Worm (Caenorhabditis elegans) whole organism, L4/young adult: ENCODE results near the gene wbp-2.

ENCODE experiments used
- W03F9.2 ChIP-seq: fragments of 150-350 bp; optimal IDR thresholded peaks from 2 replicates; lab custom pipeline; 2014; ENCODE audit warnings: missing biosample characterization, missing genetic modification characterization
- dao-5 ChIP-seq: sonication (generic microtip); optimal IDR thresholded peaks from 2 replicates; lab custom pipeline; 2016; ENCODE audit warnings: missing genotype, missing genetic modification characterization, moderate library complexity, missing compliant biosample characterization
- him-1 ChIP-seq: sonication (generic microtip); optimal IDR thresholded peaks from 2 replicates; lab custom pipeline; 2016; ENCODE audit warnings: missing genotype, missing genetic modification reagents, missing genetic modification characterization, missing compliant biosample characterization

Gene wbp-2

DNA sequence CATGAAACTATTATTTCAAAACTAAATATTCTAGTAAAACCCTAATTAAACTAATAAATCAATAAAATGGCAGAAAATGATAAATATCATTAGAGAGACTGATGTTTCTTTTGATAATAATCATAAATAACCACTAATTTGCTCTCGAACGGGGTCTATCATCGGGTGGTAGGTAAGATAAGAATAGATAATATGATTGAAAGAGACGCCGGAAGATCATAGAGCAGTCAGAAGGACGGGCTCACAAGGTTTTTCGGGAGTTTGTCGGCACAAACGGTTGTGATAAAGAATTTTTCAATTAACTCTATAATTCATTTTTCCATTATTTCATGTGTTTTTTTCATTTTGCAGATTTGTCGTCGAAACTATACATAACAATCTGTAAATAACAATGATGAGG, 28.5 kb upstream of the wbp-2 start:
- TF ChIP-seq him-1 (tag; lab: Kevin White, UChicago) = no peak
- TF ChIP-seq dao-5 (tag; lab: Kevin White, UChicago) = no peak
- TF ChIP-seq W03F9.2 (tag; lab: Kevin White, UChicago) = no peak

DNA sequence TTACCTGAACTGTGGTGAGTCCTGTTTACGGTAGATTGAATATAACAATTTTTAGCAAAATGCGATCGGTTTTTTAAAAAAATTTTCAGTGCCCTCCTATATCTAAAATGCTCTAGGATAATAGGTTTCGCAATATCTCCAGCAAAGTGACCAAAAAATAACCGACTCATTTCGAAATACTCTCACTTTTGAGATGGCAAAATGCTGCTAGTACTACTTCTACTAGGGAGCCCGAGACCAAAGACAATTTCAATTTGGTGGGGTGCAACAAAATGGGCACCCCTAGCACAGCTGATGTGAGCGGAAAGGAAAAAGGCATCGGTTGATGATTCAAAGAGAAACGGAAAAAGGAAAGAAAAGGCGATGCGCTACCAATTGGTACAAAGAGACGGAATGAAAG, 26.0 kb upstream of the wbp-2 start:
- no peak for TF ChIP-seq dao-5 (tag; lab: Kevin White, UChicago)
- TF ChIP-seq him-1 (tag; lab: Kevin White, UChicago) = no peak
- TF ChIP-seq W03F9.2 (tag; lab: Kevin White, UChicago) = no peak

DNA sequence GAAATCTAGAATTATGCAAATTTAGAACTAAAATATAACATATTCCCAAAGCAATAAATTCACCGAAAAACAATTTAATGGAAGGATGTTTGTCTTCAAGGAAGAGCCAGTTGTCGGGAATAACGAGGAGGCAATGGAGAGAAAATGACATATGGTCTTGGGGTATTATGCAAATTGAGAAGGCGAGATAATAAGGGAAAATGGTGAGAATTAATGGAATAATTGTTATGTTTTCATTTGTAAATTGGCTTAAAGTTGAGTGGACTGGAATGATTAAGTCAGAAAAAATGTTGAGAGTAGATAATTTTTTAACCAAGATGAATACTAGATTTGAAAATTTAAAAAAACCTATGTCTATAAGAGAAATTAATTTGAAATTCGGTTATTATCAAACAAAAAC, 24.7 kb upstream of the wbp-2 start:
- no peak for TF ChIP-seq dao-5 (tag; lab: Kevin White, UChicago)
- TF ChIP-seq W03F9.2 (tag; lab: Kevin White, UChicago) = no peak
- TF ChIP-seq him-1 (tag; lab: Kevin White, UChicago) = no peak

DNA sequence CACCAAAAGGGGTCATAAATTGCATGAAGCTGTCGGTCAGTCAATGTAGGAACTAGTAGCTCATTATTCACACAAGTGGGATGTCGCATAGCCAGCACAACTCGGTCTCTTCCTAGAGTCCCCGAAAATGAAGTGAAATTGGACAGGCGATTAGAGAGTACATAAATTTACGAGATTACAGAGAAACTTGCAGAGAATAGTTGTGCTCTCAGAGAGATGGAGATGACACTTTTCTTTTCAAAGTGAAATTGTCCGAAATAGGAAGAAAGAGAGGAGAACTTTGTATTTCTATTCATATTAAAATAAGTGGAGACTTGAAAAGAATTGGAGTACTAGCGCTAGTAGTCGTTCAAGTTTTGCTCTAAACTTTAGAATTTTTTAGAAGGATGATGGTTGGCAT, 24.0 kb upstream of the wbp-2 start:
- no peak for TF ChIP-seq W03F9.2 (tag; lab: Kevin White, UChicago)
- TF ChIP-seq him-1 (tag; lab: Kevin White, UChicago) = no peak
- no peak for TF ChIP-seq dao-5 (tag; lab: Kevin White, UChicago)

DNA sequence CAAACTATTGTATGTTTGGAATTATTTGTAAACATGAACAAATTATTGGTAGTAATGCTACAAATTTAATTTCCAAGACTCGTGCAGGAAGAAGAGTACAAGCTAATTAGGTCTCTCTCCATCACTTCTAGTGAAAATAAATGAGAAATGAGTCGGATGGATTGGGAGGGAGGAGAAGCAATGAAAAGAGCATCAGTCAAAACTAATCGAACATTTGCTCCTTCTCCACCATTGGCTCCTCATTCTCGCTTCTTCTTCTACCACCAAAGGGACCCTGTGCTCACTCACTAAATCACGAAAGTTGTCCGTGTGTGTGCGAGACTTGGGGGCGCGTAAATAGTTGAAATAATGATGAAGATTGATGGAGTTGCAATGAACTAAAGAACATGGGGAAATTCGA, 22.7 kb upstream of the wbp-2 start:
- no peak for TF ChIP-seq dao-5 (tag; lab: Kevin White, UChicago)
- TF ChIP-seq him-1 (tag; lab: Kevin White, UChicago) = no peak
- TF ChIP-seq W03F9.2 (tag; lab: Kevin White, UChicago) = no peak

DNA sequence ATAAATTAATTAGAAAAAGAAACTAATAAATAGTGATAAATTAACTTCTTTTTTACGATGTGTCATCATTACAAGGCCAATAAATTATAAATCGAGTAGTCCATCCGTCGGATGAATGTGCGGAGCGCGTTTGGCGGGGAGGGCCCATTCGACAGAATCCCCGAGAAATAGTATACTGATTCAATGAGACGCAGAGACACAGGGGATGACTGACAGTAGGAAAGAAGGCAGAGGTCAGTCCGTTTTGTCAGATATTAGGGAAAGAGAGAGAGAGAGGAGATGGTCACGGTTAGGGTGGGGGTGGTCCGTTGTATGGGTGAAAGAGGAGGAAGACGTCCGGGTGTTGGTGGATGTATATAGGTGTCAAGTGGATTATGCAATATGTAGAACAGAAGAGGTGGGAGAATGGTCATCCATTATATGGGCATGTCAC, 20.9 kb upstream of the wbp-2 start:
- TF ChIP-seq dao-5 (tag; lab: Kevin White, UChicago) (no peak), him-1 (tag; lab: Kevin White, UChicago) (no peak), W03F9.2 (tag; lab: Kevin White, UChicago) (no peak)

DNA sequence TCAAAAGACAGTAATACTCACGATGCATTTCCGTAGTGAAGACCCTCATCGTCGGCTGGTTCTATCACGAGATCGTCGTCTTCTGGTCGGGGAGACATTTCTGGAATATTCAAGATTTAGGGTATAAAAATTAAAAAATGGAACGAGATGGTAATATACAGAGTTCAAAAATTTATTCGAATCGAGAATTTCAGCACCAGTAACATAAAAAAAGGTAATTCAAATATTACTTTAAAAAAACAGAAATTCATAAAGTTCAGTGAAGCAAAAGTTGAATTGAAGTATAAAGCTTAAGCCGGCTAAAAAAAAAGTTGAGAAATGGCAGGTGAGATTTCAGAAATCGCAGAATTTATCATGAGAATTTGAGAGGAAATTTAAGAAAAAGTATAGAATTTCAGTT, 19.4 kb upstream of the wbp-2 start, which contains the start of gene cam-1:
Gene cam-1 (minus strand): TSS at position 101 of the 400 bp plus-strand sequence.
- TF ChIP-seq W03F9.2 (tag; lab: Kevin White, UChicago) (no peak), dao-5 (tag; lab: Kevin White, UChicago) (no peak), him-1 (tag; lab: Kevin White, UChicago) (no peak)

DNA sequence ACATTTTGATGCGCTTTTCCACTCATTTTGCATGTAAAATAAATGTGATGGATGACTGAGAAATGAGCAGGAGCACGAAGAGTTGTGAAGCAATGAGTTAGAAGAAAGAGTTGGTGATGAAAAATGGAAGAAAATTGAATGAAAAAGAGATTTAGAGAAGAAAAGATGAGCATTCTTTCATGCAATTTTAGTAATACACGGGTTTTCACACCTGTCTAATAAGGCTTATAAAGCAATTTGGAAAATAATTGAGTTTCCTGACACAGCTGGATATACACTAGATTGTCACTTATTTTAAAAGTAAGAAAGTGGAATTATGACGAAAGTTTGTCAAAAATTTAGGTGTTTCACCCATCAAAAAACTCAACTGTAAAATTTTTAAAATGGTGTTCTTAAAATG, 18.8 kb upstream of the wbp-2 start:
- TF ChIP-seq dao-5 (tag; lab: Kevin White, UChicago) (no peak), W03F9.2 (tag; lab: Kevin White, UChicago) (no peak)

DNA sequence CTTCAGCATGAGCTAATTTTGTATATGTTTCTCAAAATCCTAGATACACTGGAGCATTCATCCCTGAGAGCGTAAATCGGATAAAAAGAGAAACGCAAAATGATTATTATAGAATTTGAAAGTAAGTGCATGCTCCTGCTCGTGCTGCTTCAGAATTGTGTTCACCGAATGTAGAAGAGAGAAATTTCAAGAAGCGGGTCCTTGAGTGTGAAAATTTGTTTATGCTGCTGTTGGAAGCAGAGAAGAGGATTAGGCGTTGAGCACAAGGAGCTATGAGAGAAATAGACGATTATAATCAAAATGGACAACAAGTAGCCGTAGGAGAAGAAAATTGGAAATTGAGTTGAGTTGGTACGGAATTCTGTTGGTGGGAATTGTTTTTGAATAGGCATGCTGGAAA, 17.9 kb upstream of the wbp-2 start:
- TF ChIP-seq dao-5 (tag; lab: Kevin White, UChicago) (no peak), W03F9.2 (tag; lab: Kevin White, UChicago) (no peak), him-1 (tag; lab: Kevin White, UChicago) (no peak)

DNA sequence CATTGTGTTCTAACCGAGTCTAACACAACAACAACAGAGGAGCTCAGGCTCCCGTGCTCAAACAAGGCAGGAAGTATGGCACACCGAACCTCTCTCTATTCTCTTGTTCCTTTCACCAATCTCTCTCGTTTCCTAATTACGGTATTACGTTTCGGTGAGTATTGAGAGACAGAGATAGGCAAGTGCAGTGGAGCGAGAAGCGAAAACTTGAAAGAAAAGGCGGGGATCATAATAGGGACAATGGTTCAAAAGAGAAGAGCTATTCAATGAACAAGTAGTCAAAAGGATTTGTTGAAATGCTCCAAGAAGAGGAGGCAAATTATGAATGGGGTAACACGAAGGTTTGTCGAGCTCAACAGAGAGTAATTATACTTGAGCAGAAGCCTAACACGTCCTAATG, 16.2 kb upstream of the wbp-2 start:
- no peak for TF ChIP-seq dao-5 (tag; lab: Kevin White, UChicago)
- TF ChIP-seq W03F9.2 (tag; lab: Kevin White, UChicago) = no peak
- no peak for TF ChIP-seq him-1 (tag; lab: Kevin White, UChicago)

DNA sequence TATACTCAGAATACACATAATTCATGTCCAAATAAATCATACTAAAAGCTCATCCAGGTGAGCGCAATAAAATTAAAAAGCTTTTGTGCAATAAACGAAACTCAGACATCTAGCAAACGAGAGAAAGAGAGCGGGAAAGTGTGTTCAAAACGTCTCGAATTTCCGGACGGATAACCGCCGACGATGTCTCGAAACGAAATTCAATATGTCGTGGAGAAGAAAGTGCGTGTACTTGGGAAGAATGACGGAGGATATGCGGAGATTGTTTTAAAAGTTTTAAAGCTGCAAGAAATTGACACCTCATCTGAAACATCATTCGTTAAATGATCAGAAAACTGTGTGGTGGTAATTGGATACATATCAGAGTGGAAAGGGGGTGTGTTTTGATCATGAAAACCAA, 14.8 kb upstream of the wbp-2 start:
- no peak for TF ChIP-seq him-1 (tag; lab: Kevin White, UChicago)
- TF ChIP-seq dao-5 (tag; lab: Kevin White, UChicago) = no peak
- TF ChIP-seq W03F9.2 (tag; lab: Kevin White, UChicago) = no peak

DNA sequence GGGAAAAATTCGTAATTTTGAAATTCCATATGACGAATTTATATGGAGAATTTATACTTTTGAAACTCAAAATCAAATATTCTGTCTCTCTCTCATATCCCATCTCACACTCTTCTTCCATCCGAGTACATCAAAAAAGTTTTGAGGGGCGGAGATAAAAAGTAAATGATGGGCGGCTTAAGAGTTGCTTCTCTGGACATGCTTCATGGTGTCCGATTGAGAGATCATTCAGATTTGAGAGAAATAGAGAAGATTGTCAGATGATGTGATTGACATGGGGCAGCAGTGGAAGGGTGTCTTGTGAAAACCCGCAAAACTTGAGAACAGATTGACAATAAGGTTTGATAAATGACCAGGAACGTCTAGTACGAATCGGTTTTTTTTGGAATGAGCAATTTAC, 13.9 kb upstream of the wbp-2 start:
- TF ChIP-seq him-1 (tag; lab: Kevin White, UChicago) = no peak
- no peak for TF ChIP-seq dao-5 (tag; lab: Kevin White, UChicago)
- TF ChIP-seq W03F9.2 (tag; lab: Kevin White, UChicago) = no peak

DNA sequence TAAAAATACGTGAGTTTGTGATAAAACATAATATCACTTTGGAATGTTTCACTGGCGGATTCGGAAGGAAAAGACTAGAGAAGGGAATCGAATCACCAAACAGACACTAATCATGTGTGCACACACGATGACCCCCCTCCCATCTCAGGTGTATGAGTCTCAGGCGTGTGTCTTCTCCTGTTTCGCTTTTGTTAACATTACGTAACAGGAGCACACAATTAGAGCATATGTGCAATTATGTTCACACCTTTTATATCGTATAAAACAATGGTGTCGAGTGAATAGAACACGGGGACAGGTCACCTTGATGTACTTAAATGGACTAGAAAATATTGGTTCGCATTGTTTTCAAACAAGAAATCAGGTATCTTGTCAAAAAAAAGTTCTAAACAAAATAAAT, 12.8 kb upstream of the wbp-2 start:
- TF ChIP-seq W03F9.2 (tag; lab: Kevin White, UChicago) = no peak
- no peak for TF ChIP-seq him-1 (tag; lab: Kevin White, UChicago)
- no peak for TF ChIP-seq dao-5 (tag; lab: Kevin White, UChicago)

DNA sequence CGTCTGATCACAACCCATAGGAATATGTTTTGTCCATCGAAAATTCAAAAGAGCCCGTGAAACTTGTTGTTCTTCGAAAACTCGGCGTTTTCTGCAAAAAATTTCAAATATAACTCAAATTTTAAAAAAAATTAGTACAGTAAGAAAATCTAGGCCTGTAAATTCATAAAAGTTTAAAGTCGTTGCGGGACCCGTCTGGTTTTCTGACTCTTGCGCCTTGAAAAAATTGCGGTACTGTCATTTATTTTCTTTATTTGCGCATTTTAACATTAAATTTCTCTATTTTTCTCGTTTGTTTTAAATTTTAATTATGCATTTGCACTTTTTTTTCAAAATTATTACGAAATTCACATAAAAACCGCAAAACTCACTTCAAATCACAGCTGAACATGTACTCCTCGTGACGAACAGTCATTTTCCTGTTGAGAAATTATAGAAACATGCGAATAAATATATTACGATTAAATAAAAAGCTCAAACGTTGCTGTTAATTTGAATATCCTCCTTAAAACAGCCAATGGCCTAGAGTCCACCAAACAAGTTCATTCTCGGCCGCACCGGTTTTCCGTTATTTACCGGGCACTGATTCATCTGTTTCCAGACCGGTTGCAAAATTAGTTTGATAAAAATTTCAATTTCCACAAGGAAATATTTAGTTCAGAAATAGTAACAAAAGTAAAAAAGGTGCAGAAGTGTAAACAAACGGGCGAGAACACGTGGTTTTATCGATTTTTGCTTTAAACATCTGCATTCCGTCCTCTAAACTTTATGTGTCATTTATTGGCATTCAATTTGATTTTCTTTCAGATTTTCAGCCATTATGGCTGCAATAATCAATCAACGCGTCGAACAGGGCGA, 10.3 kb upstream of the wbp-2 start, which contains the start of the genes csa-1 and wdfy-2:
Gene csa-1 (minus strand): TSS at position 669 of the 858 bp plus-strand sequence.
Gene wdfy-2 (plus strand): TSS at position 808 of the 858 bp plus-strand sequence.
- TF ChIP-seq dao-5 (tag; lab: Kevin White, UChicago) = no peak
- TF ChIP-seq him-1 (tag; lab: Kevin White, UChicago) = no peak
- TF ChIP-seq W03F9.2 (tag; lab: Kevin White, UChicago) = no peak
